Fruit fly (Drosophila melanogaster) whole organism, embryonic: Measurements from ENCODE around the gene Gen.

Source experiments
- CG10959 ChIP-seq: fragments of 200-800 bp; sonication (Bioruptor generic); IDR thresholded peaks from 2 replicates; pipeline ENCODE4 v1.3.6; 2022; ENCODE audit warnings: missing biosample characterization, missing genetic modification characterization
- CG16863 ChIP-seq: fragments of 200-800 bp; sonication (Bioruptor generic); optimal IDR thresholded peaks from 3 replicates; lab custom pipeline; 2016; ENCODE audit warnings: missing biosample characterization, missing genetic modification characterization
- CG2120 ChIP-seq: fragments of 200-800 bp; sonication (Bioruptor generic); optimal IDR thresholded peaks from 3 replicates; lab custom pipeline; 2016; ENCODE audit warnings: missing biosample characterization, missing genetic modification characterization
- CG31365 ChIP-seq: fragments of 200-800 bp; sonication (Bioruptor generic); optimal IDR thresholded peaks from 2 replicates; lab custom pipeline; 2018; ENCODE audit warnings: missing biosample characterization, mild to moderate bottlenecking, missing genetic modification characterization
- CG4707 ChIP-seq: fragments of 200-800 bp; sonication (Bioruptor generic); optimal IDR thresholded peaks from 2 replicates; lab custom pipeline; 2018; ENCODE audit warnings: missing biosample characterization, mild to moderate bottlenecking, missing genetic modification characterization, moderate library complexity
- CG6272 ChIP-seq: fragments of 200-800 bp; sonication (Bioruptor generic); IDR thresholded peaks from 2 replicates; pipeline ENCODE4 v1.3.6; 2022; ENCODE audit warnings: missing biosample characterization, missing genetic modification characterization
- CG6765 ChIP-seq: fragments of 200-800 bp; sonication (Bioruptor generic); optimal IDR thresholded peaks from 3 replicates; lab custom pipeline; 2017; ENCODE audit warnings: missing biosample characterization, mild to moderate bottlenecking, missing genetic modification characterization
- CG8765 ChIP-seq: fragments of 200-800 bp; sonication (Bioruptor generic); IDR thresholded peaks from 2 replicates; pipeline ENCODE4 v1.3.6; 2022; ENCODE audit warnings: missing biosample characterization, missing genetic modification characterization
- CG8944 ChIP-seq: fragments of 200-800 bp; sonication (Bioruptor generic); optimal IDR thresholded peaks from 3 replicates; lab custom pipeline; 2016; ENCODE audit warnings: missing biosample characterization, missing genetic modification characterization
- CG9215 ChIP-seq: fragments of 200-800 bp; sonication (Bioruptor generic); IDR thresholded peaks from 2 replicates; pipeline ENCODE4 v1.3.6; 2022; ENCODE audit warnings: missing biosample characterization, missing genetic modification characterization
- CG9932 ChIP-seq: fragments of 200-800 bp; sonication (Bioruptor generic); IDR thresholded peaks from 2 replicates; pipeline ENCODE4 v1.3.6; 2022; ENCODE audit warnings: missing biosample characterization, missing genetic modification characterization
- D19B ChIP-seq: fragments of 200-800 bp; sonication (Bioruptor generic); optimal IDR thresholded peaks from 2 replicates; lab custom pipeline; 2017; ENCODE audit warnings: missing biosample characterization, mild to moderate bottlenecking, missing genetic modification characterization
- Dbx ChIP-seq: fragments of 200-800 bp; sonication (Bioruptor generic); IDR thresholded peaks from 3 replicates; pipeline ENCODE4 v1.3.6; 2022; ENCODE audit warnings: missing biosample characterization, missing genetic modification characterization
- Dip2 ChIP-seq: fragments of 200-800 bp; sonication (Bioruptor generic); IDR thresholded peaks from 2 replicates; pipeline ENCODE4 v1.3.6; 2022; ENCODE audit warnings: missing biosample characterization, missing genetic modification characterization
- Elba2 ChIP-seq: fragments of 200-800 bp; sonication (Bioruptor generic); optimal IDR thresholded peaks from 3 replicates; lab custom pipeline; 2016; ENCODE audit warnings: missing biosample characterization, missing genetic modification characterization
- Ets97D ChIP-seq: fragments of 200-800 bp; sonication (Bioruptor generic); optimal IDR thresholded peaks from 3 replicates; lab custom pipeline; 2016; ENCODE audit warnings: missing biosample characterization, missing genetic modification characterization
- Gsc ChIP-seq: fragments of 200-800 bp; sonication (Bioruptor generic); IDR thresholded peaks from 2 replicates; pipeline ENCODE4 v1.3.6; 2022; ENCODE audit warnings: missing biosample characterization, missing genetic modification characterization
- HLHmδ ChIP-seq: fragments of 200-800 bp; sonication (Bioruptor generic); optimal IDR thresholded peaks from 2 replicates; lab custom pipeline; 2018; ENCODE audit warnings: missing biosample characterization, mild to moderate bottlenecking, missing genetic modification characterization, moderate library complexity
- Hr3 ChIP-seq: fragments of 200-800 bp; sonication (Bioruptor generic); optimal IDR thresholded peaks from 3 replicates; lab custom pipeline; 2016; ENCODE audit warnings: missing biosample characterization, missing genetic modification characterization
- Hsf ChIP-seq: fragments of 200-800 bp; sonication (Bioruptor generic); optimal IDR thresholded peaks from 3 replicates; lab custom pipeline; 2016; ENCODE audit warnings: missing biosample characterization, missing genetic modification characterization
- Poxn ChIP-seq: fragments of 200-800 bp; sonication (Bioruptor generic); IDR thresholded peaks from 2 replicates; pipeline ENCODE4 v1.3.6; 2022; ENCODE audit warnings: missing biosample characterization, missing genetic modification characterization
- Rx ChIP-seq: fragments of 200-800 bp; sonication (Bioruptor generic); IDR thresholded peaks from 2 replicates; pipeline ENCODE4 v1.3.6; 2022; ENCODE audit warnings: missing biosample characterization, missing genetic modification characterization
- Side ChIP-seq: fragments of 200-800 bp; sonication (Bioruptor generic); optimal IDR thresholded peaks from 2 replicates; lab custom pipeline; 2016; ENCODE audit warnings: missing biosample characterization, missing genetic modification characterization
- Sin3A ChIP-seq: fragments of >200 bp; optimal IDR thresholded peaks from 2 replicates; lab custom pipeline; 2018
- Trl ChIP-seq, 3 experiments: fragments of >200 bp in 2 of 3; fragments of 200-800 bp in 1 of 3; sonication (Bioruptor generic) in 1 of 3; optimal IDR thresholded peaks; 2 replicates in 1 of 3; 3 replicates in 2 of 3; lab custom pipeline; 2016 to 2017; ENCODE audit warnings: missing biosample characterization in 1 of 3, missing genetic modification characterization in 1 of 3
- ab ChIP-seq: fragments of 200-800 bp; sonication (Bioruptor generic); optimal IDR thresholded peaks from 2 replicates; lab custom pipeline; 2016; ENCODE audit warnings: missing biosample characterization, missing genetic modification characterization
- bbx ChIP-seq: fragments of 200-800 bp; sonication (Bioruptor generic); IDR thresholded peaks from 2 replicates; pipeline ENCODE4 v1.3.6; 2022; ENCODE audit warnings: missing biosample characterization, missing genetic modification characterization; ENCODE audit not compliant: partially characterized antibody
- bsh ChIP-seq, 2 experiments: fragments of 200-800 bp; sonication (Bioruptor generic); optimal IDR thresholded peaks; 2 replicates each; lab custom pipeline; 2017 to 2018; ENCODE audit warnings: mild to moderate bottlenecking in 2 of 2, missing biosample characterization in 2 of 2, missing genetic modification characterization in 2 of 2, moderate library complexity in 1 of 2
- btn ChIP-seq: fragments of 200-800 bp; sonication (Bioruptor generic); optimal IDR thresholded peaks from 2 replicates; lab custom pipeline; 2016; ENCODE audit warnings: missing biosample characterization, missing genetic modification characterization
- cg ChIP-seq: fragments of 200-800 bp; sonication (Bioruptor generic); optimal IDR thresholded peaks from 3 replicates; lab custom pipeline; 2019; ENCODE audit warnings: missing biosample characterization, mild to moderate bottlenecking, missing genetic modification characterization, moderate library complexity
- ci ChIP-seq: fragments of 200-800 bp; sonication (Bioruptor generic); IDR thresholded peaks from 3 replicates; pipeline ENCODE4 v1.3.6; 2022; ENCODE audit warnings: missing biosample characterization, missing genetic modification characterization
- crp ChIP-seq, 2 experiments: fragments of 200-800 bp; sonication (Bioruptor generic); optimal IDR thresholded peaks; 2 replicates in 1 of 2; 3 replicates in 1 of 2; lab custom pipeline; 2017; ENCODE audit warnings: missing biosample characterization in 2 of 2, missing genetic modification characterization in 2 of 2, mild to moderate bottlenecking in 1 of 2, moderate library complexity in 1 of 2
- danr ChIP-seq: fragments of 200-800 bp; sonication (Bioruptor generic); IDR thresholded peaks from 2 replicates; pipeline ENCODE4 v1.3.6; 2022; ENCODE audit warnings: missing biosample characterization, missing genetic modification characterization
- dm ChIP-seq: fragments of 200-800 bp; sonication (Bioruptor generic); optimal IDR thresholded peaks from 3 replicates; lab custom pipeline; 2016; ENCODE audit warnings: missing biosample characterization, missing genetic modification characterization
- ems ChIP-seq: fragments of 200-800 bp; sonication (Bioruptor generic); optimal IDR thresholded peaks from 3 replicates; lab custom pipeline; 2016; ENCODE audit warnings: missing biosample characterization, missing genetic modification characterization
- esg ChIP-seq: fragments of 200-800 bp; sonication (Bioruptor generic); conservative IDR thresholded peaks from 2 replicates; pipeline ENCODE4 v1.3.6; 2022; ENCODE audit warnings: missing biosample characterization, missing genetic modification characterization
- fru ChIP-seq: fragments of >200 bp; optimal IDR thresholded peaks from 2 replicates; lab custom pipeline; 2017
- fu2 ChIP-seq: fragments of 200-800 bp; sonication (Bioruptor generic); optimal IDR thresholded peaks from 2 replicates; lab custom pipeline; 2016; ENCODE audit warnings: missing biosample characterization, missing genetic modification characterization
- ham ChIP-seq: fragments of 200-800 bp; sonication (Bioruptor generic); IDR thresholded peaks from 2 replicates; pipeline ENCODE4 v1.3.6; 2022; ENCODE audit warnings: missing biosample characterization, missing genetic modification characterization
- kah ChIP-seq: fragments of 200-800 bp; sonication (Bioruptor generic); optimal IDR thresholded peaks from 2 replicates; lab custom pipeline; 2018; ENCODE audit warnings: missing biosample characterization, mild to moderate bottlenecking, missing genetic modification characterization
- lov ChIP-seq, 2 experiments: fragments of 200-800 bp in 1 of 2; fragments of >200 bp in 1 of 2; sonication (Bioruptor generic) in 1 of 2; IDR thresholded peaks in 1 of 2; optimal IDR thresholded peaks in 1 of 2; 2 replicates in 1 of 2; 3 replicates in 1 of 2; pipeline versions ENCODE4 v1.3.6 to Lab custom; 2017 to 2022; ENCODE audit warnings: missing biosample characterization in 1 of 2, missing genetic modification characterization in 1 of 2
- pho ChIP-seq: fragments of 200-800 bp; sonication (Bioruptor generic); optimal IDR thresholded peaks from 2 replicates; lab custom pipeline; 2016; ENCODE audit warnings: missing biosample characterization, missing genetic modification characterization
- pnt ChIP-seq: fragments of 200-800 bp; sonication (Bioruptor generic); optimal IDR thresholded peaks from 3 replicates; lab custom pipeline; 2016; ENCODE audit warnings: missing biosample characterization, missing genetic modification characterization
- sd ChIP-seq: fragments of 200-800 bp; sonication (Bioruptor generic); optimal IDR thresholded peaks from 3 replicates; lab custom pipeline; 2018; ENCODE audit warnings: missing biosample characterization, mild to moderate bottlenecking, missing genetic modification characterization, moderate library complexity
- slp2 ChIP-seq: fragments of 200-800 bp; sonication (Bioruptor generic); optimal IDR thresholded peaks from 2 replicates; lab custom pipeline; 2016; ENCODE audit warnings: missing biosample characterization, missing genetic modification characterization
- sna ChIP-seq: fragments of 200-800 bp; sonication (Bioruptor generic); IDR thresholded peaks from 2 replicates; pipeline ENCODE4 v1.3.6; 2022; ENCODE audit warnings: missing biosample characterization, missing genetic modification characterization; ENCODE audit not compliant: partially characterized antibody
- tio ChIP-seq: fragments of 200-800 bp; sonication (Bioruptor generic); optimal IDR thresholded peaks from 2 replicates; lab custom pipeline; 2017; ENCODE audit warnings: missing biosample characterization, missing genetic modification characterization, inconsistent platforms
- ttk ChIP-seq: fragments of 200-800 bp; sonication (Bioruptor generic); IDR thresholded peaks from 2 replicates; pipeline ENCODE4 v2.1.2; 2022; ENCODE audit warnings: missing biosample characterization, missing genetic modification characterization
- vfl ChIP-seq: fragments of 200-800 bp; sonication (Bioruptor generic); optimal IDR thresholded peaks from 2 replicates; lab custom pipeline; 2016; ENCODE audit warnings: missing biosample characterization, missing genetic modification characterization
- z ChIP-seq: fragments of 200-800 bp; sonication (Bioruptor generic); IDR thresholded peaks from 3 replicates; pipeline ENCODE4 v1.3.6; 2022; ENCODE audit warnings: missing biosample characterization, missing genetic modification characterization

Gen gene

dm6 chr3L:5186807-5187571 is 34.8 kb upstream of the Gen start (continued):
- TF ChIP-seq fu2 (peak; percentile 67), cg (GFP tag; lab: Kevin White, UChicago) (peak; percentile 57), CG9932 (GFP tag; lab: Robert Waterston, UW) (peak; percentile 60), CG8765 (GFP tag; lab: Robert Waterston, UW) (peak; percentile 74), crp (GFP tag; optimal IDR thresholded peaks at IDR 0.05; lab: Kevin White, UChicago) (peak in 1 of 2 experiments; percentile 46), CG8944 (peak; percentile 90), Ets97D (GFP tag; lab: Kevin White, UChicago) (peak; percentile 36), Dbx (GFP tag; lab: Robert Waterston, UW) (peak; percentile 80), Hsf (GFP tag; lab: Kevin White, UChicago) (peak; percentile 89), fru (lab: Kevin White, UChicago) (no peak), sna (GFP tag; lab: Robert Waterston, UW) (no peak), HLHmδ (GFP tag; lab: Kevin White, UChicago) (no peak), Rx (GFP tag; lab: Robert Waterston, UW) (peak; percentile 82), bbx (no peak), Dip2 (GFP tag; lab: Robert Waterston, UW) (no peak), sd (peak; percentile 74), pnt (peak; percentile 87), CG2120 (GFP tag; lab: Kevin White, UChicago) (peak; percentile 88), esg (GFP tag; lab: Robert Waterston, UW) (peak; percentile 85), Hr3 (peak; percentile 82), dm (GFP tag; lab: Kevin White, UChicago) (peak; percentile 80), ttk (GFP tag; lab: Robert Waterston, UW) (peak; percentile 91), slp2 (GFP tag; lab: Kevin White, UChicago) (peak; percentile 90), CG31365 (tag; lab: Kevin White, UChicago) (peak; percentile 85), D19B (GFP tag; lab: Kevin White, UChicago) (peak; percentile 61), CG6765 (GFP tag; lab: Kevin White, UChicago) (peak; percentile 48), Poxn (no peak), Elba2 (GFP tag; lab: Kevin White, UChicago) (no peak), ham (GFP tag; lab: Robert Waterston, UW) (peak; percentile 60; the same call in 1 of the 2 replicates), pho (GFP tag; lab: Kevin White, UChicago) (peak; percentile 73), vfl (GFP tag; lab: Kevin White, UChicago) (peak; percentile 43), tio (peak; percentile 81), z (GFP tag; lab: Robert Waterston, UW) (peak; percentile 72; the same call in 2 of the 3 replicates), kah (GFP tag; lab: Kevin White, UChicago) (peak; percentile 59), CG10959 (GFP tag; lab: Robert Waterston, UW) (peak; percentile 77), danr (peak; percentile 56), ab (GFP tag; lab: Kevin White, UChicago) (peak; percentile 74), CG16863 (GFP tag; lab: Kevin White, UChicago) (peak; percentile 87), btn (peak; percentile 76), CG9215 (GFP tag; lab: Robert Waterston, UW) (peak; percentile 54; the same call in 1 of the 2 replicates), ems (peak; percentile 86), bsh (GFP tag; optimal IDR thresholded peaks at IDR 0.05; lab: Kevin White, UChicago) (peak; percentile 88 to 95), ci (GFP tag; lab: Robert Waterston, UW) (peak; percentile 95), CG6272 (peak; percentile 81), Sin3A (lab: Kevin White, UChicago) (no peak), lov (optimal IDR thresholded peaks at IDR 0.05; lab: Kevin White, UChicago) (no peak), lov (GFP tag; IDR thresholded peaks at IDR 0.05; lab: Robert Waterston, UW) (peak; percentile 90), Side (GFP tag; lab: Kevin White, UChicago) (peak; percentile 90), CG4707 (GFP tag; lab: Kevin White, UChicago) (peak; percentile 80), Trl (optimal IDR thresholded peaks at IDR 0.05; lab: Kevin White, UChicago) (peak in 1 of 2 experiments; percentile 8), Trl (GFP tag; optimal IDR thresholded peaks at IDR 0.05; lab: Kevin White, UChicago) (peak; percentile 88), Gsc (peak; percentile 63)
